Fruit fly (Drosophila melanogaster): Measurements from ENCODE around the gene CG8607.

The CG8607 gene

dm6 chr3L:7370231-7370882 is 50.5 kb downstream of the CG8607 start (continued):
- TF ChIP-seq sqz (GFP tag; optimal IDR thresholded peaks at IDR 0.05) (peak; percentile 31), CG4617 (GFP tag; optimal IDR thresholded peaks at IDR 0.05; ENCODE audit: borderline replicate concordance) (peak; percentile 80), Asciz (GFP tag; optimal IDR thresholded peaks at IDR 0.05) (no peak), so (GFP tag; IDR thresholded peaks at IDR 0.05) (peak; percentile 31; the same call in 1 of the 3 replicates), Elba2 (GFP tag; optimal IDR thresholded peaks at IDR 0.05) (no peak), az2 (GFP tag; optimal IDR thresholded peaks at IDR 0.05) (no peak), CG10979 (tag; optimal IDR thresholded peaks at IDR 0.05) (peak; percentile 10), E2f2 (GFP tag; IDR thresholded peaks at IDR 0.05) (no peak), eyg (GFP tag; optimal IDR thresholded peaks at IDR 0.05) (no peak), oc (tag; optimal IDR thresholded peaks at IDR 0.05) (no peak), caup (GFP tag; optimal IDR thresholded peaks at IDR 0.05; ENCODE audit: severe bottlenecking) (no peak), CG4820 (GFP tag; optimal IDR thresholded peaks at IDR 0.05) (no peak), knrl (GFP tag; IDR thresholded peaks at IDR 0.05; ENCODE audit: partially characterized antibody) (0 out of 3 replicates have a peak, but pooled peaks have one; percentile 21), lilli (GFP tag; optimal IDR thresholded peaks at IDR 0.05) (no peak), Meics (GFP tag; optimal IDR thresholded peaks at IDR 0.05) (no peak), ssp (GFP tag; IDR thresholded peaks at IDR 0.05) (no peak), danr (GFP tag; IDR thresholded peaks at IDR 0.05) (no peak), Hr78 (GFP tag; optimal IDR thresholded peaks at IDR 0.05) (no peak), pho (GFP tag; optimal IDR thresholded peaks at IDR 0.05) (no peak), CoRest (tag; optimal IDR thresholded peaks at IDR 0.05) (no peak), MESR4 (GFP tag; optimal IDR thresholded peaks at IDR 0.05) (peak; percentile 49), tin (GFP tag; optimal IDR thresholded peaks at IDR 0.05) (no peak), wek (GFP tag; optimal IDR thresholded peaks at IDR 0.05) (no peak), CG2129 (GFP tag; IDR thresholded peaks at IDR 0.05; ENCODE audit: partially characterized antibody) (no peak), cato (GFP tag; optimal IDR thresholded peaks at IDR 0.05; ENCODE audit: borderline replicate concordance) (no peak), CG31224 (GFP tag; IDR thresholded peaks at IDR 0.05) (no peak), ken (GFP tag; IDR thresholded peaks at IDR 0.05) (no peak), lov (optimal IDR thresholded peaks at IDR 0.05) (no peak), lov (GFP tag; IDR thresholded peaks at IDR 0.05) (no peak), CG4424 (GFP tag; optimal IDR thresholded peaks at IDR 0.05) (no peak), bab2 (GFP tag; optimal IDR thresholded peaks at IDR 0.05) (no peak), CG12219 (GFP tag; optimal IDR thresholded peaks at IDR 0.05) (no peak), H15 (GFP tag; IDR thresholded peaks at IDR 0.05) (no peak), repo (GFP tag; optimal IDR thresholded peaks at IDR 0.05) (no peak), YL-1 (GFP tag; optimal IDR thresholded peaks at IDR 0.05) (peak; percentile 93), MBD-R2 (GFP tag; IDR thresholded peaks at IDR 0.05) (no peak), Hmx (GFP tag; optimal IDR thresholded peaks at IDR 0.05) (no peak), CG1233 (GFP tag; optimal IDR thresholded peaks at IDR 0.05) (no peak), crc (GFP tag; optimal IDR thresholded peaks at IDR 0.05) (no peak), Dp (GFP tag; optimal IDR thresholded peaks at IDR 0.05) (no peak), gce (GFP tag; IDR thresholded peaks at IDR 0.05) (no peak), CG6765 (GFP tag; optimal IDR thresholded peaks at IDR 0.05) (no peak), Aef1 (GFP tag; IDR thresholded peaks at IDR 0.05) (no peak), pros (GFP tag; optimal IDR thresholded peaks at IDR 0.05) (peak; percentile 98), gcm2 (GFP tag; optimal IDR thresholded peaks at IDR 0.05) (no peak), H2.0 (GFP tag; IDR thresholded peaks at IDR 0.05) (no peak), CG17568 (GFP tag; optimal IDR thresholded peaks at IDR 0.05) (no peak), CG11247 (GFP tag; IDR thresholded peaks at IDR 0.05) (no peak), ERR (GFP tag; optimal IDR thresholded peaks at IDR 0.05) (no peak), CG3407 (GFP tag; optimal IDR thresholded peaks at IDR 0.05) (no peak), CG12104 (GFP tag; optimal IDR thresholded peaks at IDR 0.05) (no peak)
